Worm (Caenorhabditis elegans) whole organism, L4 larva: Measurements from ENCODE around the gene K01A2.6.

Experiments
- lsy-2 ChIP-seq, 2 experiments: fragments of 150-350 bp in 1 of 2; sonication (generic microtip) in 1 of 2; optimal IDR thresholded peaks; 2 replicates each; lab custom pipeline; 2014 to 2017; ENCODE audit warnings: missing biosample characterization in 2 of 2, missing genetic modification characterization in 2 of 2
- mxl-2 ChIP-seq: fragments of 200-800 bp; sonication (Bioruptor generic); conservative IDR thresholded peaks from 2 replicates; pipeline ENCODE4 v1.3.6; 2022; ENCODE audit warnings: missing genetic modification reagents, missing genetic modification characterization, missing compliant biosample characterization
- nhr-11 ChIP-seq: fragments of 150-350 bp; optimal IDR thresholded peaks from 2 replicates; lab custom pipeline; 2014; ENCODE audit warnings: missing biosample characterization, missing genetic modification characterization
- ztf-11 ChIP-seq: fragments of 150-350 bp; optimal IDR thresholded peaks from 2 replicates; lab custom pipeline; 2014; ENCODE audit warnings: missing biosample characterization, missing genetic modification characterization

ce11 chrII:347734-348133 lies 48.0 kb downstream of the K01A2.6 start, which contains the start of gene D1069.3:
- no peak for TF ChIP-seq mxl-2 (GFP tag; lab: Robert Waterston, UW)
- no peak for TF ChIP-seq ztf-11 (tag; lab: Kevin White, UChicago)
- TF ChIP-seq lsy-2 (tag; optimal IDR thresholded peaks at IDR 0.05; lab: Kevin White, UChicago) = peak in 1 of 2 experiments; percentile 52
- no peak for TF ChIP-seq nhr-11 (tag; lab: Kevin White, UChicago)
